Worm (Caenorhabditis elegans) whole organism, midembryonic: ENCODE measurements around the gene hpl-2.

Experiments
- T22C8.4 ChIP-seq: fragments of 200-800 bp; sonication (Bioruptor generic); IDR thresholded peaks from 2 replicates; pipeline ENCODE4 v1.3.6; 2022; ENCODE audit warnings: missing genetic modification characterization, missing compliant biosample characterization
- cog-1 ChIP-seq: sonication (generic microtip); optimal IDR thresholded peaks from 2 replicates; lab custom pipeline; 2016; ENCODE audit warnings: missing genetic modification characterization, missing compliant biosample characterization
- flt-1 ChIP-seq: fragments of 200-800 bp; sonication (Bioruptor generic); IDR thresholded peaks from 2 replicates; pipeline ENCODE4 v1.3.6; 2022; ENCODE audit warnings: missing genetic modification characterization, missing compliant biosample characterization
- klf-2 ChIP-seq: fragments of 200-800 bp; sonication (Bioruptor generic); conservative IDR thresholded peaks from 2 replicates; pipeline ENCODE4 v1.3.6; 2022; ENCODE audit warnings: missing genetic modification reagents, missing genetic modification characterization, missing compliant biosample characterization
- med-1 ChIP-seq: sonication (generic microtip); optimal IDR thresholded peaks from 2 replicates; lab custom pipeline; 2017; ENCODE audit warnings: missing genetic modification characterization, mild to moderate bottlenecking, missing compliant biosample characterization, antibody characterized with exemption, missing genetic modification reagents; ENCODE audit not compliant: insufficient read depth
- ref-1 ChIP-seq: fragments of 200-800 bp; sonication (Bioruptor generic); conservative IDR thresholded peaks from 2 replicates; pipeline ENCODE4 v1.3.6; 2022; ENCODE audit warnings: missing genetic modification reagents, missing genetic modification characterization, missing compliant biosample characterization
- tab-1 ChIP-seq: fragments of 200-800 bp; sonication (Bioruptor generic); IDR thresholded peaks from 2 replicates; pipeline ENCODE4 v1.3.6; 2022; ENCODE audit warnings: missing genetic modification characterization, missing compliant biosample characterization
- ztf-23 ChIP-seq: fragments of 200-800 bp; sonication (Bioruptor generic); IDR thresholded peaks from 2 replicates; pipeline ENCODE4 v1.3.6; 2022; ENCODE audit warnings: missing genetic modification reagents, missing genetic modification characterization, missing compliant biosample characterization
- ztf-29 ChIP-seq: fragments of 200-800 bp; sonication (Bioruptor generic); IDR thresholded peaks from 2 replicates; pipeline ENCODE4 v1.3.6; 2022; ENCODE audit warnings: missing genetic modification reagents, missing genetic modification characterization, missing compliant biosample characterization

- TF ChIP-seq ztf-23 (GFP tag; lab: Robert Waterston, UW) (peak; percentile 46; the same call in 1 of the 2 replicates), ref-1 (GFP tag; lab: Robert Waterston, UW) (no peak), ztf-29 (GFP tag; lab: Robert Waterston, UW) (no peak), med-1 (GFP tag; lab: Kevin White, UChicago) (no peak), tab-1 (GFP tag; lab: Robert Waterston, UW) (no peak), cog-1 (peak; percentile 26), klf-2 (GFP tag; lab: Robert Waterston, UW) (no peak), flt-1 (GFP tag; lab: Robert Waterston, UW) (0 out of 2 replicates have a peak, but pooled peaks have one; percentile 39), T22C8.4 (GFP tag; lab: Robert Waterston, UW) (peak; percentile 97)
Measured at ce11 chrIII:10720170-10720569, 35.2 kb downstream of the hpl-2 start.
